Worm (Caenorhabditis elegans) whole organism, midembryonic: Measurements from ENCODE around the gene F09E5.3.

Source experiments
- flt-1 ChIP-seq: fragments of 200-800 bp; sonication (Bioruptor generic); IDR thresholded peaks from 2 replicates; pipeline ENCODE4 v1.3.6; 2022; ENCODE audit warnings: missing genetic modification characterization, missing compliant biosample characterization
- tab-1 ChIP-seq: fragments of 200-800 bp; sonication (Bioruptor generic); IDR thresholded peaks from 2 replicates; pipeline ENCODE4 v1.3.6; 2022; ENCODE audit warnings: missing genetic modification characterization, missing compliant biosample characterization

DNA sequence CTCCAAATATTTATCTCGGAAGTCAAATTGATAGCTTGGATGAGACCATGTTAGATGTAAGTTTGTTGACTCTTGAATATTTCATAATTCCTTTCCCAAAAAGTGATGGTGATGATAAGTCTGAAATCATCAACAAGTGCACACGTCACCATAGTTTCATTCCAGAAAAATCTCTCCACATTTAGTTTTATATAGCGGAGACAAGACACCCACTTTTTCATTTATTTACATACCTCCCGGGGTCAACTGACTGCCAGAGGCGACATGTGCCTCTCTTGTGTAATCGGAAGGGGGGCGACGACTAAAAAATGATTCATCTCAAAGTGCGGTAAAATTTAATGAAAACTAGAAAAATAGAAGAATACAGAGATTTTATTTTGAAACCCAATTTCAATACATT is 35.5 kb upstream of the F09E5.3 start:
- TF ChIP-seq flt-1 (GFP tag; lab: Robert Waterston, UW), result no peak
- TF ChIP-seq tab-1 (GFP tag; lab: Robert Waterston, UW), result no peak
